Fruit fly (Drosophila melanogaster) whole organism, embryonic: ENCODE measurements around the gene Cad99C.

ENCODE experiments used
- Abd-B ChIP-seq: fragments of 200-800 bp; sonication (Bioruptor generic); optimal IDR thresholded peaks from 2 replicates; lab custom pipeline; 2018; ENCODE audit warnings: missing biosample characterization, mild to moderate bottlenecking, missing genetic modification characterization, moderate library complexity
- Aef1 ChIP-seq: fragments of 200-800 bp; sonication (Bioruptor generic); IDR thresholded peaks from 3 replicates; pipeline ENCODE4 v1.3.6; 2022; ENCODE audit warnings: missing biosample characterization, missing genetic modification characterization
- Asciz ChIP-seq: fragments of 200-800 bp; sonication (Bioruptor generic); optimal IDR thresholded peaks from 2 replicates; lab custom pipeline; 2017; ENCODE audit warnings: missing biosample characterization, mild to moderate bottlenecking, missing genetic modification characterization, missing genetic modification reagents
- CG12236 ChIP-seq: fragments of 200-800 bp; sonication (Bioruptor generic); optimal IDR thresholded peaks from 2 replicates; lab custom pipeline; 2016; ENCODE audit warnings: missing biosample characterization, missing genetic modification characterization
- CG1603 ChIP-seq: fragments of 200-800 bp; sonication (Bioruptor generic); optimal IDR thresholded peaks from 2 replicates; lab custom pipeline; 2019; ENCODE audit warnings: missing biosample characterization, mild to moderate bottlenecking, missing genetic modification characterization, moderate library complexity
- CG30020 ChIP-seq: fragments of 200-800 bp; optimal IDR thresholded peaks from 2 replicates; lab custom pipeline; 2019; ENCODE audit warnings: missing biosample characterization, mild to moderate bottlenecking, missing genetic modification characterization, moderate library complexity
- CG31388 ChIP-seq: fragments of 200-800 bp; sonication (Bioruptor generic); optimal IDR thresholded peaks from 2 replicates; lab custom pipeline; 2016; ENCODE audit warnings: missing biosample characterization, missing genetic modification characterization
- CG33557 ChIP-seq: fragments of 200-800 bp; sonication (Bioruptor generic); optimal IDR thresholded peaks from 2 replicates; lab custom pipeline; 2019; ENCODE audit warnings: missing biosample characterization, mild to moderate bottlenecking, missing genetic modification characterization, moderate library complexity
- CG3847 ChIP-seq: fragments of 200-800 bp; sonication (Bioruptor generic); IDR thresholded peaks from 2 replicates; pipeline ENCODE4 v1.3.6; 2022; ENCODE audit warnings: missing biosample characterization, missing genetic modification characterization
- CG4707 ChIP-seq: fragments of 200-800 bp; sonication (Bioruptor generic); optimal IDR thresholded peaks from 2 replicates; lab custom pipeline; 2018; ENCODE audit warnings: missing biosample characterization, mild to moderate bottlenecking, missing genetic modification characterization, moderate library complexity
- CG6765 ChIP-seq: fragments of 200-800 bp; sonication (Bioruptor generic); optimal IDR thresholded peaks from 3 replicates; lab custom pipeline; 2017; ENCODE audit warnings: missing biosample characterization, mild to moderate bottlenecking, missing genetic modification characterization
- CG8765 ChIP-seq: fragments of 200-800 bp; sonication (Bioruptor generic); IDR thresholded peaks from 2 replicates; pipeline ENCODE4 v1.3.6; 2022; ENCODE audit warnings: missing biosample characterization, missing genetic modification characterization
- D ChIP-seq, 2 experiments: fragments of 200-800 bp in 1 of 2; fragments of >200 bp in 1 of 2; sonication (Bioruptor generic) in 1 of 2; optimal IDR thresholded peaks; 2 replicates in 1 of 2; 3 replicates in 1 of 2; lab custom pipeline; 2017; ENCODE audit warnings: mild to moderate bottlenecking in 1 of 2, missing biosample characterization in 1 of 2, missing genetic modification characterization in 1 of 2, missing genetic modification reagents in 1 of 2
- Dfd ChIP-seq, 2 experiments: fragments of >200 bp; optimal IDR thresholded peaks; 2 replicates each; lab custom pipeline; 2017; ENCODE audit warnings: missing biosample characterization in 2 of 2, missing genetic modification characterization in 2 of 2
- Dp ChIP-seq: fragments of 200-800 bp; sonication (Bioruptor generic); optimal IDR thresholded peaks from 2 replicates; lab custom pipeline; 2018; ENCODE audit warnings: missing biosample characterization, mild to moderate bottlenecking, missing genetic modification characterization, moderate library complexity
- HLH3B ChIP-seq: fragments of 200-800 bp; sonication (Bioruptor generic); IDR thresholded peaks from 2 replicates; pipeline ENCODE4 v1.3.6; 2022; ENCODE audit warnings: missing biosample characterization, missing genetic modification characterization
- Hr51 ChIP-seq, 2 experiments: fragments of 200-800 bp; sonication (Bioruptor generic); optimal IDR thresholded peaks; 2 replicates in 1 of 2; 3 replicates in 1 of 2; lab custom pipeline; 2016 to 2018; ENCODE audit warnings: missing biosample characterization in 2 of 2, missing genetic modification characterization in 2 of 2, mild to moderate bottlenecking in 1 of 2, moderate library complexity in 1 of 2
- MESR4 ChIP-seq: fragments of 200-800 bp; sonication (Bioruptor generic); optimal IDR thresholded peaks from 2 replicates; lab custom pipeline; 2018; ENCODE audit warnings: missing biosample characterization, mild to moderate bottlenecking, missing genetic modification characterization, moderate library complexity
- Med ChIP-seq: fragments of 200-800 bp; sonication (Bioruptor generic); peaks from one replicate; lab custom pipeline; 2016; ENCODE audit warnings: missing biosample characterization, missing genetic modification characterization, mild to moderate bottlenecking, inconsistent platforms, moderate library complexity
- NC2β ChIP-seq: fragments of 200-800 bp; sonication (Bioruptor generic); optimal IDR thresholded peaks from 2 replicates; lab custom pipeline; 2016; ENCODE audit warnings: missing biosample characterization, missing genetic modification characterization
- Neu2 ChIP-seq: fragments of 200-800 bp; sonication (Bioruptor generic); optimal IDR thresholded peaks from 3 replicates; lab custom pipeline; 2016; ENCODE audit warnings: missing biosample characterization, missing genetic modification characterization, borderline replicate concordance
- Opbp ChIP-seq: fragments of 200-800 bp; sonication (Bioruptor generic); IDR thresholded peaks from 3 replicates; pipeline ENCODE4 v1.3.6; 2022; ENCODE audit warnings: missing biosample characterization, missing genetic modification characterization; ENCODE audit not compliant: partially characterized antibody
- Ravus ChIP-seq: fragments of 200-800 bp; sonication (Bioruptor generic); IDR thresholded peaks from 2 replicates; pipeline ENCODE4 v1.3.6; 2022; ENCODE audit warnings: missing biosample characterization, missing genetic modification characterization
- Sry-δ ChIP-seq: fragments of 200-800 bp; sonication (Bioruptor generic); optimal IDR thresholded peaks from 2 replicates; lab custom pipeline; 2016; ENCODE audit warnings: missing biosample characterization, missing genetic modification characterization
- Stat92E ChIP-seq, 3 experiments: fragments of >200 bp in 2 of 3; fragments of 200-800 bp in 1 of 3; sonication (Bioruptor generic) in 1 of 3; optimal IDR thresholded peaks; 2 replicates each; lab custom pipeline; 2017 to 2019; ENCODE audit warnings: missing biosample characterization in 3 of 3, missing genetic modification characterization in 3 of 3, mild to moderate bottlenecking in 1 of 3, moderate library complexity in 1 of 3
- YL-1 ChIP-seq: fragments of 200-800 bp; sonication (Bioruptor generic); optimal IDR thresholded peaks from 3 replicates; lab custom pipeline; 2017; ENCODE audit warnings: missing biosample characterization, mild to moderate bottlenecking, missing genetic modification characterization
- aop ChIP-seq: fragments of 200-800 bp; sonication (Bioruptor generic); IDR thresholded peaks from 2 replicates; pipeline ENCODE4 v1.3.6; 2022; ENCODE audit warnings: missing biosample characterization, missing genetic modification characterization
- ap ChIP-seq: fragments of 200-800 bp; sonication (Bioruptor generic); IDR thresholded peaks from 2 replicates; pipeline ENCODE4 v1.3.6; 2022; ENCODE audit warnings: missing biosample characterization, missing genetic modification characterization
- bsh ChIP-seq, 2 experiments: fragments of 200-800 bp; sonication (Bioruptor generic); optimal IDR thresholded peaks; 2 replicates each; lab custom pipeline; 2017 to 2018; ENCODE audit warnings: mild to moderate bottlenecking in 2 of 2, missing biosample characterization in 2 of 2, missing genetic modification characterization in 2 of 2, moderate library complexity in 1 of 2
- dimm ChIP-seq: fragments of 200-800 bp; sonication (Bioruptor generic); IDR thresholded peaks from 2 replicates; pipeline ENCODE4 v1.3.6; 2022; ENCODE audit warnings: missing biosample characterization, missing genetic modification characterization
- ftz-f1 ChIP-seq: fragments of 200-800 bp; sonication (Bioruptor generic); optimal IDR thresholded peaks from 2 replicates; lab custom pipeline; 2016; ENCODE audit warnings: missing biosample characterization, missing genetic modification characterization
- gcm ChIP-seq: fragments of 200-800 bp; sonication (Bioruptor generic); optimal IDR thresholded peaks from 2 replicates; lab custom pipeline; 2019; ENCODE audit warnings: missing biosample characterization, mild to moderate bottlenecking, missing genetic modification characterization, moderate library complexity
- gcm2 ChIP-seq: fragments of 200-800 bp; sonication (Bioruptor generic); optimal IDR thresholded peaks from 2 replicates; lab custom pipeline; 2016; ENCODE audit warnings: missing biosample characterization, missing genetic modification characterization
- grn ChIP-seq: fragments of 200-800 bp; sonication (Bioruptor generic); optimal IDR thresholded peaks from 3 replicates; lab custom pipeline; 2017; ENCODE audit warnings: missing biosample characterization, missing genetic modification characterization
- jing ChIP-seq: fragments of 200-800 bp; sonication (Bioruptor generic); optimal IDR thresholded peaks from 2 replicates; lab custom pipeline; 2018; ENCODE audit warnings: missing biosample characterization, mild to moderate bottlenecking, missing genetic modification characterization
- knrl ChIP-seq: fragments of 200-800 bp; sonication (Bioruptor generic); IDR thresholded peaks from 3 replicates; pipeline ENCODE4 v1.3.6; 2022; ENCODE audit warnings: missing biosample characterization, missing genetic modification characterization; ENCODE audit not compliant: partially characterized antibody
- lilli ChIP-seq: fragments of 200-800 bp; sonication (Bioruptor generic); optimal IDR thresholded peaks from 3 replicates; lab custom pipeline; 2016; ENCODE audit warnings: missing biosample characterization, missing genetic modification characterization
- nerfin-2 ChIP-seq: fragments of 200-800 bp; sonication (Bioruptor generic); IDR thresholded peaks from 2 replicates; pipeline ENCODE4 v1.3.6; 2022; ENCODE audit warnings: missing biosample characterization, missing genetic modification characterization; ENCODE audit not compliant: partially characterized antibody
- onecut ChIP-seq: fragments of 200-800 bp; sonication (Bioruptor generic); IDR thresholded peaks from 2 replicates; pipeline ENCODE4 v1.3.6; 2022; ENCODE audit warnings: missing biosample characterization, missing genetic modification characterization
- sc ChIP-seq, 3 experiments: fragments of >200 bp in 2 of 3; fragments of 200-800 bp in 1 of 3; sonication (Bioruptor generic) in 1 of 3; optimal IDR thresholded peaks; 2 replicates in 2 of 3; 3 replicates in 1 of 3; lab custom pipeline; 2017; ENCODE audit warnings: mild to moderate bottlenecking in 1 of 3, missing biosample characterization in 1 of 3, missing genetic modification characterization in 1 of 3, missing genetic modification reagents in 1 of 3
- shn ChIP-seq: fragments of 200-800 bp; sonication (Bioruptor generic); optimal IDR thresholded peaks from 3 replicates; lab custom pipeline; 2016; ENCODE audit warnings: missing biosample characterization, missing genetic modification characterization
- so ChIP-seq: fragments of 200-800 bp; sonication (Bioruptor generic); IDR thresholded peaks from 3 replicates; pipeline ENCODE4 v1.3.6; 2022; ENCODE audit warnings: missing biosample characterization, missing genetic modification characterization
- sob ChIP-seq: fragments of 200-800 bp; sonication (Bioruptor generic); IDR thresholded peaks from 2 replicates; pipeline ENCODE4 v1.3.6; 2022; ENCODE audit warnings: missing biosample characterization, missing genetic modification characterization
- sug ChIP-seq: fragments of 200-800 bp; optimal IDR thresholded peaks from 2 replicates; lab custom pipeline; 2019; ENCODE audit warnings: missing biosample characterization, mild to moderate bottlenecking, missing genetic modification characterization, moderate library complexity
- toy ChIP-seq: fragments of 200-800 bp; sonication (Bioruptor generic); IDR thresholded peaks from 2 replicates; pipeline ENCODE4 v1.3.6; 2022; ENCODE audit warnings: missing biosample characterization, missing genetic modification characterization
- unc-4 ChIP-seq: fragments of 200-800 bp; sonication (Bioruptor generic); IDR thresholded peaks from 2 replicates; pipeline ENCODE4 v1.3.6; 2022; ENCODE audit warnings: missing biosample characterization, missing genetic modification characterization; ENCODE audit not compliant: partially characterized antibody
- wek ChIP-seq: fragments of 200-800 bp; sonication (Bioruptor generic); optimal IDR thresholded peaks from 3 replicates; lab custom pipeline; 2018; ENCODE audit warnings: missing biosample characterization, mild to moderate bottlenecking, missing genetic modification characterization, moderate library complexity

Cad99C gene

dm6 chr3R:29834759-29835709 is 6.4 kb upstream of the Cad99C start, which contains the start of gene Atg16 (continued):
- peak; percentile 95 for TF ChIP-seq Opbp (GFP tag; lab: Robert Waterston, UW)
- TF ChIP-seq Asciz: no peak
- TF ChIP-seq D (optimal IDR thresholded peaks at IDR 0.05; lab: Kevin White, UChicago): no peak
- TF ChIP-seq D (GFP tag; optimal IDR thresholded peaks at IDR 0.05; lab: Kevin White, UChicago): no peak
- no peak for TF ChIP-seq toy (GFP tag; lab: Robert Waterston, UW)
- TF ChIP-seq ap (GFP tag; lab: Robert Waterston, UW): no peak
- TF ChIP-seq Dfd (GFP tag; optimal IDR thresholded peaks at IDR 0.05; lab: Kevin White, UChicago): no peak
- TF ChIP-seq jing (GFP tag; lab: Kevin White, UChicago): no peak
- TF ChIP-seq so (GFP tag; lab: Robert Waterston, UW): no peak
- peak; percentile 90 for TF ChIP-seq MESR4 (GFP tag; lab: Kevin White, UChicago)
- peak; percentile 93 for TF ChIP-seq knrl (GFP tag; lab: Robert Waterston, UW)
- TF ChIP-seq Sry-δ (GFP tag; lab: Kevin White, UChicago): peak; percentile 81
- TF ChIP-seq HLH3B: no peak
- TF ChIP-seq Stat92E (GFP tag; optimal IDR thresholded peaks at IDR 0.05; lab: Kevin White, UChicago): no peak
- no peak for TF ChIP-seq aop (GFP tag; lab: Robert Waterston, UW)
- TF ChIP-seq grn (GFP tag; lab: Kevin White, UChicago): peak; percentile 17
- no peak for TF ChIP-seq Hr51 (GFP tag; optimal IDR thresholded peaks at IDR 0.05; lab: Kevin White, UChicago)
- TF ChIP-seq Neu2 (GFP tag; lab: Kevin White, UChicago): no peak
- TF ChIP-seq CG1603 (tag; lab: Kevin White, UChicago): peak; percentile 3
- no peak for TF ChIP-seq CG33557 (GFP tag; lab: Kevin White, UChicago)
- 0 out of 2 replicates have a peak, but pooled peaks have one; percentile 27 for TF ChIP-seq CG3847 (GFP tag; lab: Robert Waterston, UW)
- TF ChIP-seq sob: 0 out of 2 replicates have a peak, but pooled peaks have one; percentile 9
- TF ChIP-seq Abd-B: no peak
- no peak for TF ChIP-seq CG31388 (GFP tag; lab: Kevin White, UChicago)
- peak; percentile 84 for TF ChIP-seq Med (GFP tag; lab: Kevin White, UChicago)
- no peak for TF ChIP-seq NC2β (GFP tag; lab: Kevin White, UChicago)
- TF ChIP-seq lilli (GFP tag; lab: Kevin White, UChicago): peak; percentile 15
- TF ChIP-seq Ravus (GFP tag; lab: Robert Waterston, UW): no peak
- no peak for TF ChIP-seq gcm
- no peak for TF ChIP-seq wek
- TF ChIP-seq shn (GFP tag; lab: Kevin White, UChicago): no peak
- TF ChIP-seq gcm2 (GFP tag; lab: Kevin White, UChicago): no peak
- TF ChIP-seq bsh (GFP tag; optimal IDR thresholded peaks at IDR 0.05; lab: Kevin White, UChicago): no peak
- no peak for TF ChIP-seq ftz-f1
- TF ChIP-seq CG8765 (GFP tag; lab: Robert Waterston, UW): no peak
- TF ChIP-seq Dp (GFP tag; lab: Kevin White, UChicago): peak; percentile 90
- TF ChIP-seq YL-1 (GFP tag; lab: Kevin White, UChicago): peak; percentile 27
- no peak for TF ChIP-seq sug (tag; lab: Kevin White, UChicago)
- TF ChIP-seq CG6765 (GFP tag; lab: Kevin White, UChicago): no peak
- peak; percentile 85 for TF ChIP-seq unc-4 (GFP tag; lab: Robert Waterston, UW)
- TF ChIP-seq CG4707: no peak
- no peak for TF ChIP-seq sc (optimal IDR thresholded peaks at IDR 0.05; lab: Kevin White, UChicago)
- TF ChIP-seq sc (GFP tag; optimal IDR thresholded peaks at IDR 0.05; lab: Kevin White, UChicago): no peak
- no peak for TF ChIP-seq onecut
- no peak for TF ChIP-seq CG30020 (tag; lab: Kevin White, UChicago)
- no peak for TF ChIP-seq Aef1
- TF ChIP-seq CG12236: no peak
- no peak for TF ChIP-seq dimm (GFP tag; lab: Robert Waterston, UW)
- peak; percentile 87 for TF ChIP-seq nerfin-2 (GFP tag; lab: Robert Waterston, UW)
